Worm (Caenorhabditis elegans) whole organism, late embryonic: ENCODE data around the gene F36H1.12.

Experiments used
- ama-1 ChIP-seq: fragments of 150-350 bp; optimal IDR thresholded peaks from 2 replicates; lab custom pipeline; 2014
- elt-2 ChIP-seq: sonication (generic microtip); optimal IDR thresholded peaks from 2 replicates; lab custom pipeline; 2016; ENCODE audit warnings: missing genetic modification reagents, missing genetic modification characterization, missing compliant biosample characterization
- fkh-10 ChIP-seq: fragments of 150-350 bp; optimal IDR thresholded peaks from 2 replicates; lab custom pipeline; 2014; ENCODE audit warnings: missing biosample characterization, missing genetic modification reagents, missing genetic modification characterization
- hlh-13 ChIP-seq: fragments of 200-800 bp; sonication (Bioruptor generic); optimal IDR thresholded peaks from 2 replicates; lab custom pipeline; 2018; ENCODE audit warnings: mild to moderate bottlenecking, missing genetic modification characterization, missing compliant biosample characterization
- unc-42 ChIP-seq: sonication (generic microtip); optimal IDR thresholded peaks from 2 replicates; lab custom pipeline; 2016; ENCODE audit warnings: missing genotype, missing genetic modification characterization, missing compliant biosample characterization

DNA sequence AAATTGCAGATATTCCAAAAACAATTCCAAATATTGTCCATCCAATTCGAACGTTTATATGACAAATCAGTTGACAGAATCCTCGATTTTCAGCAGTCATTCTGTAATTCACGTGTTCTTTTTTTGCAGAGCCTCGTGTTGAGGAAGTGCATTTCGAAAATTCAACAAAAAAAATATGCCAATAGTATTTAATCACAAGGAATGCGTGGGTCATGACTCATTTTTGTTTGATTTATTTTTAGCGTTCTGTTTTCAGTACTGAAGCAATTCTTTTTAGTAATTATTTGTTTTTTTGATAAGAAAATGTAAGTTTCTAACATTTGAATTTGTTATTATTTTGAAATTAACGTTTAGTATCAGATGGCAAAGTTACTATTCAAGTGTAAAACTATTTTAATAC lies 22.6 kb downstream of the F36H1.12 start, which contains the start of gene hrg-4:
- no peak for TF ChIP-seq ama-1 (lab: Kevin White, UChicago)
- no peak for TF ChIP-seq fkh-10 (GFP tag; lab: Kevin White, UChicago)
- no peak for TF ChIP-seq elt-2 (tag; lab: Kevin White, UChicago)
- TF ChIP-seq unc-42: no peak
- no peak for TF ChIP-seq hlh-13 (GFP tag; lab: Kevin White, UChicago)
